Comparison of ENCODE assay signal across 5 fruit fly cellular contexts in genomic region chrX:11451027-11451572, dm6.
TF ChIP-seq lines count a peak whose summit lies in the region.

No protein-coding gene starts in this region.

- no peak for TF ChIP-seq CTCF in whole organism, embryonic (GFP tag; optimal IDR thresholded peaks at IDR 0.05; lab: Kevin White, UChicago)

TF ChIP-seq in whole organism, adult, 20 proteins besides CTCF, POLR2A, EP300 and RAD21:
- TF ChIP-seq bab1 (GFP tag; optimal IDR thresholded peaks at IDR 0.05; lab: Kevin White, UChicago) (peak; percentile 57), Crg-1 (GFP tag; optimal IDR thresholded peaks at IDR 0.05; lab: Kevin White, UChicago) (no peak)

TF ChIP-seq in whole organism, embryonic, 481 proteins besides CTCF, POLR2A, EP300 and RAD21 (continues in another document):
- TF ChIP-seq dysf (GFP tag; IDR thresholded peaks at IDR 0.05; lab: Robert Waterston, UW) (peak; percentile 82), CG7786 (GFP tag; optimal IDR thresholded peaks at IDR 0.05; lab: Kevin White, UChicago) (peak; percentile 40), Ssrp (tag; optimal IDR thresholded peaks at IDR 0.05; lab: Kevin White, UChicago) (peak; percentile 5), pan (optimal IDR thresholded peaks at IDR 0.05; lab: Kevin White, UChicago) (no peak), pan (GFP tag; optimal IDR thresholded peaks at IDR 0.05 in 1 of 2, IDR thresholded peaks at IDR 0.05 in 1 of 2) (peak in 1 of 2 experiments; percentile 74), CG13624 (GFP tag; optimal IDR thresholded peaks at IDR 0.05; lab: Kevin White, UChicago) (peak; percentile 54), Stat92E (GFP tag; optimal IDR thresholded peaks at IDR 0.05; lab: Kevin White, UChicago) (no peak), sob (GFP tag; IDR thresholded peaks at IDR 0.05; lab: Robert Waterston, UW) (peak; percentile 60), CG1529 (GFP tag; optimal IDR thresholded peaks at IDR 0.05; lab: Kevin White, UChicago) (no peak), Bteb2 (GFP tag; optimal IDR thresholded peaks at IDR 0.05; lab: Kevin White, UChicago) (peak; percentile 3), dimm (GFP tag; IDR thresholded peaks at IDR 0.05; lab: Robert Waterston, UW) (peak; percentile 39; the same call in 1 of the 2 replicates), CG14667 (GFP tag; IDR thresholded peaks at IDR 0.05; lab: Robert Waterston, UW) (peak; percentile 55), CG32772 (GFP tag; IDR thresholded peaks at IDR 0.05; lab: Robert Waterston, UW) (peak; percentile 29; the same call in 1 of the 2 replicates), dpn (GFP tag; optimal IDR thresholded peaks at IDR 0.05; lab: Kevin White, UChicago) (peak in 1 of 2 experiments; percentile 53), D19B (GFP tag; optimal IDR thresholded peaks at IDR 0.05; lab: Kevin White, UChicago) (no peak), TFAM (GFP tag; optimal IDR thresholded peaks at IDR 0.05; lab: Kevin White, UChicago) (no peak), Optix (GFP tag; IDR thresholded peaks at IDR 0.05; lab: Robert Waterston, UW) (0 out of 3 replicates have a peak, but pooled peaks have one; percentile 15), CG12391 (tag; optimal IDR thresholded peaks at IDR 0.05; lab: Kevin White, UChicago) (peak; percentile 6), CG10209 (GFP tag; optimal IDR thresholded peaks at IDR 0.05; lab: Kevin White, UChicago) (peak; percentile 12), zf30C (GFP tag; optimal IDR thresholded peaks at IDR 0.05; lab: Kevin White, UChicago) (no peak), Sox102F (GFP tag; optimal IDR thresholded peaks at IDR 0.05; lab: Kevin White, UChicago) (peak; percentile 59)

TF ChIP-seq in whole organism, prepupa, 60 proteins besides CTCF, POLR2A, EP300 and RAD21 (continues in another document):
- TF ChIP-seq CG7368 (GFP tag; optimal IDR thresholded peaks at IDR 0.05; lab: Kevin White, UChicago) (no peak), Gug (GFP tag; IDR thresholded peaks at IDR 0.05; lab: Robert Waterston, UW) (peak; percentile 71), vri (GFP tag; optimal IDR thresholded peaks at IDR 0.05; lab: Kevin White, UChicago) (no peak), lz (GFP tag; optimal IDR thresholded peaks at IDR 0.05; lab: Kevin White, UChicago) (peak; percentile 22), fd59A (GFP tag; optimal IDR thresholded peaks at IDR 0.05; lab: Kevin White, UChicago) (no peak), Eip78C (GFP tag; lab: Kevin White, UChicago) (peak; percentile 82), CG6854 (GFP tag; optimal IDR thresholded peaks at IDR 0.05; lab: Kevin White, UChicago) (no peak), CG3032 (tag; optimal IDR thresholded peaks at IDR 0.05; lab: Kevin White, UChicago) (no peak), CG10631 (GFP tag; optimal IDR thresholded peaks at IDR 0.05; lab: Kevin White, UChicago) (peak; percentile 8), eg (GFP tag; IDR thresholded peaks at IDR 0.05; lab: Robert Waterston, UW) (peak; percentile 86), CG34406 (GFP tag; optimal IDR thresholded peaks at IDR 0.05; lab: Kevin White, UChicago) (no peak), fkh (GFP tag; optimal IDR thresholded peaks at IDR 0.05; lab: Kevin White, UChicago) (no peak), Smox (GFP tag; optimal IDR thresholded peaks at IDR 0.05; lab: Kevin White, UChicago) (peak; percentile 9), CG6276 (GFP tag; optimal IDR thresholded peaks at IDR 0.05; lab: Kevin White, UChicago) (peak; percentile 65), CG1621 (tag; optimal IDR thresholded peaks at IDR 0.05; lab: Kevin White, UChicago) (no peak), Eip93F (GFP tag; optimal IDR thresholded peaks at IDR 0.05; lab: Kevin White, UChicago) (no peak), topi (GFP tag; optimal IDR thresholded peaks at IDR 0.05; lab: Kevin White, UChicago) (peak; percentile 40), CG6163 (GFP tag; IDR thresholded peaks at IDR 0.05; lab: Robert Waterston, UW) (peak; percentile 59; the same call in 2 of the 3 replicates), salr (GFP tag; optimal IDR thresholded peaks at IDR 0.05; lab: Kevin White, UChicago) (no peak), CG32006 (GFP tag; optimal IDR thresholded peaks at IDR 0.05; lab: Kevin White, UChicago) (peak; percentile 59), Met (GFP tag; optimal IDR thresholded peaks at IDR 0.05; lab: Kevin White, UChicago) (peak; percentile 28), Hr39 (GFP tag; optimal IDR thresholded peaks at IDR 0.05; lab: Kevin White, UChicago) (peak; percentile 44), Lpt (GFP tag; optimal IDR thresholded peaks at IDR 0.05; lab: Kevin White, UChicago) (peak; percentile 44), acj6 (GFP tag; optimal IDR thresholded peaks at IDR 0.05; lab: Kevin White, UChicago) (peak; percentile 41)

TF ChIP-seq in whole organism, pupa, 21 proteins besides CTCF, POLR2A, EP300 and RAD21:
- no peak for TF ChIP-seq CG17806 (tag; optimal IDR thresholded peaks at IDR 0.05; lab: Kevin White, UChicago)
- TF ChIP-seq Pif1B (GFP tag; optimal IDR thresholded peaks at IDR 0.05; lab: Kevin White, UChicago) = no peak
- TF ChIP-seq CG14655 (GFP tag; optimal IDR thresholded peaks at IDR 0.05; lab: Kevin White, UChicago) = no peak
- peak; percentile 78; the same call in 1 of the 2 replicates for TF ChIP-seq CG32121 (GFP tag; IDR thresholded peaks at IDR 0.05; lab: Robert Waterston, UW)
- TF ChIP-seq CG4496 (GFP tag; IDR thresholded peaks at IDR 0.05; lab: Robert Waterston, UW) = peak; percentile 81
- TF ChIP-seq CG10348 (GFP tag; IDR thresholded peaks at IDR 0.05; lab: Robert Waterston, UW) = 0 out of 2 replicates have a peak, but pooled peaks have one; percentile 50
- peak; percentile 84 for TF ChIP-seq Ets98B (GFP tag; IDR thresholded peaks at IDR 0.05; lab: Robert Waterston, UW)
- TF ChIP-seq CG8301 (tag; optimal IDR thresholded peaks at IDR 0.05; lab: Kevin White, UChicago) = peak; percentile 29
- TF ChIP-seq CG8159 (tag; optimal IDR thresholded peaks at IDR 0.05; lab: Kevin White, UChicago) = no peak
- peak; percentile 36 for TF ChIP-seq Pif1A (GFP tag; optimal IDR thresholded peaks at IDR 0.05; lab: Kevin White, UChicago)
- no peak for TF ChIP-seq EcR (GFP tag; optimal IDR thresholded peaks at IDR 0.05; lab: Kevin White, UChicago)
- TF ChIP-seq D1 (tag; optimal IDR thresholded peaks at IDR 0.05; lab: Kevin White, UChicago) = no peak
- no peak for TF ChIP-seq CG9948 (tag; optimal IDR thresholded peaks at IDR 0.05; lab: Kevin White, UChicago)
- TF ChIP-seq CG12605 (GFP tag; IDR thresholded peaks at IDR 0.05; lab: Robert Waterston, UW) = 0 out of 2 replicates have a peak, but pooled peaks have one; percentile 13
- TF ChIP-seq gl (tag; optimal IDR thresholded peaks at IDR 0.05; lab: Kevin White, UChicago) = no peak
- TF ChIP-seq fd96Ca (GFP tag; IDR thresholded peaks at IDR 0.05; lab: Robert Waterston, UW) = peak; percentile 78
- no peak for TF ChIP-seq CG15710 (tag; optimal IDR thresholded peaks at IDR 0.05; lab: Kevin White, UChicago)
- 0 out of 2 replicates have a peak, but pooled peaks have one; percentile 33 for TF ChIP-seq rn (GFP tag; IDR thresholded peaks at IDR 0.05; lab: Robert Waterston, UW)
- no peak for TF ChIP-seq CG34367 (tag; optimal IDR thresholded peaks at IDR 0.05; lab: Kevin White, UChicago)
- no peak for TF ChIP-seq Snoo (tag; optimal IDR thresholded peaks at IDR 0.05; lab: Kevin White, UChicago)
- no peak for TF ChIP-seq CG13204 (GFP tag; optimal IDR thresholded peaks at IDR 0.05; lab: Kevin White, UChicago)

TF ChIP-seq in whole organism, wandering third instar larva, 38 proteins besides CTCF, POLR2A, EP300 and RAD21 (continues in another document):
- TF ChIP-seq Hr78 (GFP tag; optimal IDR thresholded peaks at IDR 0.05; lab: Kevin White, UChicago) = no peak
- TF ChIP-seq dl (GFP tag; optimal IDR thresholded peaks at IDR 0.05; lab: Kevin White, UChicago; ENCODE audit: insufficient read depth in 1 of 2, partially characterized antibody in 2 of 2) = no peak
- no peak for TF ChIP-seq GATAd (GFP tag; optimal IDR thresholded peaks at IDR 0.05; lab: Kevin White, UChicago)
- no peak for TF ChIP-seq Abd-B (GFP tag; optimal IDR thresholded peaks at IDR 0.05; lab: Kevin White, UChicago)
- no peak for TF ChIP-seq Sp1 (GFP tag; optimal IDR thresholded peaks at IDR 0.05; lab: Kevin White, UChicago)
- TF ChIP-seq fru (GFP tag; optimal IDR thresholded peaks at IDR 0.05; lab: Kevin White, UChicago) = peak; percentile 11
- no peak for TF ChIP-seq woc (GFP tag; optimal IDR thresholded peaks at IDR 0.05; lab: Kevin White, UChicago)
- TF ChIP-seq usp (GFP tag; optimal IDR thresholded peaks at IDR 0.05; lab: Kevin White, UChicago) = no peak
- TF ChIP-seq br (GFP tag; optimal IDR thresholded peaks at IDR 0.05; lab: Kevin White, UChicago) = peak; percentile 26
- TF ChIP-seq Jra (GFP tag; optimal IDR thresholded peaks at IDR 0.05; lab: Kevin White, UChicago) = no peak
- TF ChIP-seq dmrt93B (GFP tag; optimal IDR thresholded peaks at IDR 0.05; lab: Kevin White, UChicago) = peak; percentile 4
- TF ChIP-seq brk (GFP tag; optimal IDR thresholded peaks at IDR 0.05; lab: Kevin White, UChicago) = no peak
- TF ChIP-seq foxo (GFP tag; optimal IDR thresholded peaks at IDR 0.05; lab: Kevin White, UChicago) = peak in 1 of 2 experiments; percentile 47
- TF ChIP-seq dsf (GFP tag; optimal IDR thresholded peaks at IDR 0.05; lab: Kevin White, UChicago; ENCODE audit: borderline replicate concordance) = no peak
- no peak for TF ChIP-seq Myc (optimal IDR thresholded peaks at IDR 0.05; lab: Kevin White, UChicago)
- peak; percentile 49 for TF ChIP-seq rgr (GFP tag; optimal IDR thresholded peaks at IDR 0.05; lab: Kevin White, UChicago)
- TF ChIP-seq Hr83 (GFP tag; optimal IDR thresholded peaks at IDR 0.05; lab: Kevin White, UChicago; ENCODE audit: poor library complexity, severe bottlenecking) = no peak
- TF ChIP-seq Dfd (GFP tag; optimal IDR thresholded peaks at IDR 0.05; lab: Kevin White, UChicago) = no peak
- no peak for TF ChIP-seq sage (GFP tag; optimal IDR thresholded peaks at IDR 0.05; lab: Kevin White, UChicago)
- peak; percentile 61 for TF ChIP-seq Hnf4 (GFP tag; optimal IDR thresholded peaks at IDR 0.05; lab: Kevin White, UChicago)
- TF ChIP-seq CG9705 (GFP tag; optimal IDR thresholded peaks at IDR 0.05; lab: Kevin White, UChicago) = no peak
- no peak for TF ChIP-seq CrebA (GFP tag; optimal IDR thresholded peaks at IDR 0.05; lab: Kevin White, UChicago; ENCODE audit: borderline replicate concordance)
- TF ChIP-seq sv (GFP tag; optimal IDR thresholded peaks at IDR 0.05; lab: Kevin White, UChicago) = no peak
- no peak for TF ChIP-seq Rel (GFP tag; optimal IDR thresholded peaks at IDR 0.05; lab: Kevin White, UChicago)
- no peak for TF ChIP-seq Rel (tag; optimal IDR thresholded peaks at IDR 0.05; lab: Kevin White, UChicago)
- no peak for TF ChIP-seq lola (GFP tag; optimal IDR thresholded peaks at IDR 0.05; lab: Kevin White, UChicago)
- TF ChIP-seq pan (optimal IDR thresholded peaks at IDR 0.05; lab: Kevin White, UChicago) = no peak
- peak; percentile 8 for TF ChIP-seq OdsH (GFP tag; optimal IDR thresholded peaks at IDR 0.05; lab: Kevin White, UChicago)
- no peak for TF ChIP-seq psq (GFP tag; optimal IDR thresholded peaks at IDR 0.05; lab: Kevin White, UChicago)
- TF ChIP-seq ey (GFP tag; optimal IDR thresholded peaks at IDR 0.05; lab: Kevin White, UChicago) = peak; percentile 32
- TF ChIP-seq jim (GFP tag; optimal IDR thresholded peaks at IDR 0.05; lab: Kevin White, UChicago) = no peak
